Fruit fly (Drosophila melanogaster) whole organism: Measurements from ENCODE around the gene CG34241.

Source experiments
- CG8478 ChIP-seq: fragments of >200 bp; optimal IDR thresholded peaks from 2 replicates; lab custom pipeline; 2018; ENCODE audit warnings: inconsistent platforms
- Dll ChIP-seq: fragments of >200 bp; optimal IDR thresholded peaks from 2 replicates; lab custom pipeline; 2017
- EcR ChIP-seq, 2 experiments: fragments of >200 bp; optimal IDR thresholded peaks; 2 replicates each; lab custom pipeline; 2017; ENCODE audit warnings: missing biosample characterization in 2 of 2, missing genetic modification characterization in 2 of 2, missing genetic modification reagents in 2 of 2
- pan ChIP-seq: fragments of >200 bp; optimal IDR thresholded peaks from 2 replicates; lab custom pipeline; 2017
- psq ChIP-seq: fragments of >200 bp; optimal IDR thresholded peaks from 2 replicates; lab custom pipeline; 2017
- usp ChIP-seq: fragments of >200 bp; optimal IDR thresholded peaks from 2 replicates; lab custom pipeline; 2017; ENCODE audit warnings: missing biosample characterization, missing genetic modification characterization, mixed read lengths

The CG34241 gene

dm6 chr3L:12127294-12128029 is at the start of gene CG34241, which contains the start of gene Ir68b:
Gene CG34241, plus strand, starts transcription at chr3L:12127979.
Gene Ir68b, minus strand, starts transcription at chr3L:12127394.
- no peak for TF ChIP-seq psq (lab: Kevin White, UChicago)

DNA sequence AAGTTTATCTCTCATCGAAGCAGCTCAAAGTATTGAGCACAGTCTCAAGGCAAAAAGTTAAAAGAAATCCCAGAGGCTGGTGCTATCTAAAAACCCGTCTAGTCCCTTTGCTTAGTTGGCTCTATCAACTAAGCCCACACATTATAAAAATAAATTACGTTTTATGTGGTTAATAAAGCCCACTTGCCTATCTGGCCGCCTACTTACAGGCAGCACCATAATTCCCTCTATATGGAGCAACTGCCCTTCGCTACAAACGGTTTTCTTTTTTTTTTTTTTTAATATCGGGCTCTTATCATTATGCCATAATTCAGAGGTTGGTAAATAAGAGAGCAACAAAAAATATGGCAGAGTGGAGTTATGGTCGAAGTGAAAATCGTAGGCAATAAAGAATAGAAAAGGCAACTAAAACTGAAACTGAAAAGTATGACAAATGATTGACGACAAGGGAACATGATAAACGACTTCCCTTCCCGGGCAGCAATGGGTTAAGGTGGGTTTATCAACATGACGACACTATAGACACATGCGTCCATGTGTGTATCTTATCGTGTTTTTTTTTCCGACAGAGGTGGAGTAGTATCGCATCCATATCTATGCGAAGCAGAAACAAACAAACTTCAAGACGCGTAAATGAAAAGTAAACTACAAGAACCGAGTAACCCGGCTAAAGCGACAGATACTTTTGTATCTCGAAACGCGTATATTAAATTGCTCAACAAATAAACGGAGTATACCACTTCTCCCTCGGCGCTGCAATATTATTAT is 49.0 kb upstream of the CG34241 start:
- TF ChIP-seq pan (lab: Kevin White, UChicago) = no peak
- TF ChIP-seq usp (GFP tag; lab: Kevin White, UChicago) = no peak
- no peak for TF ChIP-seq Dll (lab: Kevin White, UChicago)
- no peak for TF ChIP-seq psq (lab: Kevin White, UChicago)
- no peak for TF ChIP-seq EcR (GFP tag; optimal IDR thresholded peaks at IDR 0.05; lab: Kevin White, UChicago)
- no peak for TF ChIP-seq CG8478

DNA sequence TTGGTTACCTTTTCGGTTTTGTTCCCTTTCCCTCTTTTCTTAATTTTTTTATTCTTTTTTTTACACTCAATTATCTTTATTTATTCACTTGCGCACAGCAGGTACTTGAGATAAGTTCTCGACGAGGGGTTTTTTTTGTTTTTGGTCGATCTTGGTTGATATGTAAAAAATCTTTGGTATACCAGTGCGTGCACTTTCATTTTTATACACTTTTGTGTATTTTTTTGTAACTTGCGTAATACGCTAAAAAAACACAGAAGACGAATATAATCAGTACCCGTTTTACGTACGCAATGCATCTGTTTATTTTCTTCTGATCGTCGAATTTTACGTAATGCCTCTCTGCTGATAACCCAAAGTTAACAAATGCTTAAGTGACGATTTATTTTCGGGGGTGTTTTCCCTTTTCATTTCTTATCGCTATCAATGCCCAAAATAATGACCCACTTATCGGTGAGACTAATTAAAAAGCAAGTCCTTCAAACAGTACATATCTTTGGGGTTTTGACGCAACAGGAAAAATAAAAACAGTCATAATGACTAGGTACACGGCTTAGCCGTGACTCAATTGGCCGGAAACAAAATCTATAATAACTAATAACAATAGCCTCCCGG is 48.4 kb upstream of the CG34241 start:
- TF ChIP-seq pan (lab: Kevin White, UChicago) = no peak
- no peak for TF ChIP-seq usp (GFP tag; lab: Kevin White, UChicago)
- no peak for TF ChIP-seq psq (lab: Kevin White, UChicago)
- TF ChIP-seq CG8478 = no peak
- no peak for TF ChIP-seq EcR (GFP tag; optimal IDR thresholded peaks at IDR 0.05; lab: Kevin White, UChicago)
- no peak for TF ChIP-seq Dll (lab: Kevin White, UChicago)

- TF ChIP-seq usp (GFP tag; lab: Kevin White, UChicago) = no peak
- no peak for TF ChIP-seq EcR (GFP tag; optimal IDR thresholded peaks at IDR 0.05; lab: Kevin White, UChicago)
- no peak for TF ChIP-seq Dll (lab: Kevin White, UChicago)
- no peak for TF ChIP-seq pan (lab: Kevin White, UChicago)
- TF ChIP-seq CG8478 = no peak
- TF ChIP-seq psq (lab: Kevin White, UChicago) = no peak
Measured at dm6 chr3L:12080423-12080822, 47.4 kb upstream of the CG34241 start.

- no peak for TF ChIP-seq pan (lab: Kevin White, UChicago)
Measured at dm6 chr3L:12081679-12082520, 45.9 kb upstream of the CG34241 start, which contains the start of gene Sema5c. Gene Sema5c, minus strand, starts transcription at chr3L:12081830.

- TF ChIP-seq usp (GFP tag; lab: Kevin White, UChicago) (no peak), CG8478 (no peak), Dll (lab: Kevin White, UChicago) (no peak), EcR (GFP tag; optimal IDR thresholded peaks at IDR 0.05; lab: Kevin White, UChicago) (no peak), pan (lab: Kevin White, UChicago) (no peak), psq (lab: Kevin White, UChicago) (no peak)
Measured at dm6 chr3L:12082521-12082841, 45.3 kb upstream of the CG34241 start.

DNA sequence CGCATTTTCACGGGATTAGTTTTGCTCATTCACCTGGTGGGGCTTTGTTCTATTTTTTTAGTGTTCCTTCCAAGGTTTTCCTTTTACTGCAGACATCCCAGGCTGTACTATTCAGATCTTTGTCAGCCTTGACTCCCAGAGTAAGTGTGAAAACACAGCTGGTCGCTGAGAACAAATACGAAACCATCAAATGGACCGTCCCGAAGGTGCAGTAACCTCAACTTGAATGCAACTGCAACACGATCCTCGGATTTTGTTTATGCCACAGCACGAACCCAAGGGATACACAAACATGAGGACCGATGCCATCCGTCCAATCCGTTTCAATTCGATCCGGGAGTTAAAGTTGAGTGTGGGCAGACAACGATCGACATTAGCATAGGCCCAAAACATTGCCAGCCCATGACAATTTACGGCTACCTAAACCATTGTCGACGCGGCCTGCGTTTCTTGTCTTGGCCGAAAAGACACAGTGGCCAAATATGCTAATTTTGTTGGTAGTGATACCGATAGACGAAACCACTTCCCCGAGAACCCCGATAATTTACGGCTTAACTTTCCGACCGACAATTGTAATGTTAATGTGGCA is 44.6 kb upstream of the CG34241 start:
- TF ChIP-seq Dll (lab: Kevin White, UChicago) = no peak
- TF ChIP-seq EcR (GFP tag; optimal IDR thresholded peaks at IDR 0.05; lab: Kevin White, UChicago) = no peak
- no peak for TF ChIP-seq pan (lab: Kevin White, UChicago)
- TF ChIP-seq psq (lab: Kevin White, UChicago) = no peak
- TF ChIP-seq CG8478 = no peak
- TF ChIP-seq usp (GFP tag; lab: Kevin White, UChicago) = no peak

DNA sequence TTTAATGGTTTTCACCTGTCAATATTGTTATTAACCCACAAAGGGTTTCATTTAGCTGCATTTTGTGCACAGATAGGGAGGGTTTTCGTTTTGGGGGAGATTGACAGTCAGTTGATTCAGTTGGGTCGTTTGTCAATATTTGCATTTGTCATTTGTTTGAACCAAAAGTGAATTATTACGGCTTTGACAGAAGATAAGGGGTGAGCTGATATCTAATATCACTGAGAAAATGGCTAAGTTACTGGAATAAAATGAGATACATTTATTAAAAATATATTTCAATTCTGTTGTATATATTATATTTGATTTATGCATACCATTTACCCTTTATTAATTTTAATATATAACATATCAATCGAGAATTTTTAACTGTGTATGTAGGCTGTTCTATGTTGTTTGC is 43.9 kb upstream of the CG34241 start:
- TF ChIP-seq usp (GFP tag; lab: Kevin White, UChicago) (no peak), Dll (lab: Kevin White, UChicago) (no peak), EcR (GFP tag; optimal IDR thresholded peaks at IDR 0.05; lab: Kevin White, UChicago) (no peak), CG8478 (no peak), pan (lab: Kevin White, UChicago) (no peak), psq (lab: Kevin White, UChicago) (no peak)

- TF ChIP-seq Dll (lab: Kevin White, UChicago) (no peak), usp (GFP tag; lab: Kevin White, UChicago) (no peak), pan (lab: Kevin White, UChicago) (no peak), EcR (GFP tag; optimal IDR thresholded peaks at IDR 0.05; lab: Kevin White, UChicago) (no peak), CG8478 (no peak), psq (lab: Kevin White, UChicago) (no peak)
Measured at dm6 chr3L:12084969-12085690, 42.6 kb upstream of the CG34241 start.

dm6 chr3L:12085691-12086078 is 42.1 kb upstream of the CG34241 start:
- TF ChIP-seq EcR (GFP tag; optimal IDR thresholded peaks at IDR 0.05; lab: Kevin White, UChicago) (no peak), Dll (lab: Kevin White, UChicago) (no peak), CG8478 (no peak), pan (lab: Kevin White, UChicago) (no peak), psq (lab: Kevin White, UChicago) (no peak), usp (GFP tag; lab: Kevin White, UChicago) (no peak)
